Fruit fly (Drosophila melanogaster) whole organism, embryonic: Measurements from ENCODE around the gene svr.
A peak's percentile ranks its signal among the peaks of the same experiment; 100 is the strongest.

Experiments used
- Aef1 ChIP-seq: fragments of 200-800 bp; sonication (Bioruptor generic); IDR thresholded peaks from 3 replicates; pipeline ENCODE4 v1.3.6; 2022; ENCODE audit warnings: missing biosample characterization, missing genetic modification characterization
- CG10462 ChIP-seq: fragments of 200-800 bp; sonication (Bioruptor generic); optimal IDR thresholded peaks from 2 replicates; lab custom pipeline; 2016; ENCODE audit warnings: missing biosample characterization, missing genetic modification characterization
- CG10543 ChIP-seq: fragments of 200-800 bp; sonication (Bioruptor generic); optimal IDR thresholded peaks from 3 replicates; lab custom pipeline; 2017; ENCODE audit warnings: missing biosample characterization, mild to moderate bottlenecking, missing genetic modification characterization, moderate library complexity
- CG10654 ChIP-seq: fragments of 200-800 bp; sonication (Bioruptor generic); optimal IDR thresholded peaks from 2 replicates; lab custom pipeline; 2016; ENCODE audit warnings: missing biosample characterization, missing genetic modification characterization
- CG10959 ChIP-seq: fragments of 200-800 bp; sonication (Bioruptor generic); IDR thresholded peaks from 2 replicates; pipeline ENCODE4 v1.3.6; 2022; ENCODE audit warnings: missing biosample characterization, missing genetic modification characterization
- CG11723 ChIP-seq: fragments of 200-800 bp; sonication (Bioruptor generic); optimal IDR thresholded peaks from 2 replicates; lab custom pipeline; 2017; ENCODE audit warnings: missing biosample characterization, mild to moderate bottlenecking, missing genetic modification characterization
- CG16815 ChIP-seq: fragments of 200-800 bp; sonication (Bioruptor generic); optimal IDR thresholded peaks from 3 replicates; lab custom pipeline; 2017; ENCODE audit warnings: missing biosample characterization, mild to moderate bottlenecking, missing genetic modification characterization
- CG2129 ChIP-seq: fragments of 200-800 bp; sonication (Bioruptor generic); IDR thresholded peaks from 2 replicates; pipeline ENCODE4 v1.3.6; 2022; ENCODE audit warnings: missing biosample characterization, missing genetic modification characterization; ENCODE audit not compliant: partially characterized antibody
- CG2678 ChIP-seq: fragments of 200-800 bp; sonication (Bioruptor generic); optimal IDR thresholded peaks from 3 replicates; lab custom pipeline; 2019; ENCODE audit warnings: missing biosample characterization, mild to moderate bottlenecking, missing genetic modification characterization, moderate library complexity
- CG30403 ChIP-seq: fragments of 200-800 bp; sonication (Bioruptor generic); optimal IDR thresholded peaks from 3 replicates; lab custom pipeline; 2016; ENCODE audit warnings: missing biosample characterization, missing genetic modification characterization
- CG31441 ChIP-seq: fragments of 200-800 bp; sonication (Bioruptor generic); IDR thresholded peaks from 2 replicates; pipeline ENCODE4 v1.3.6; 2022; ENCODE audit warnings: missing biosample characterization, missing genetic modification characterization
- CG32532 ChIP-seq: fragments of 200-800 bp; sonication (Bioruptor generic); IDR thresholded peaks from 2 replicates; pipeline ENCODE4 v1.3.6; 2022; ENCODE audit warnings: missing biosample characterization, missing genetic modification characterization
- CG3847 ChIP-seq: fragments of 200-800 bp; sonication (Bioruptor generic); IDR thresholded peaks from 2 replicates; pipeline ENCODE4 v1.3.6; 2022; ENCODE audit warnings: missing biosample characterization, missing genetic modification characterization
- CG42726 ChIP-seq: fragments of 200-800 bp; sonication (Bioruptor generic); IDR thresholded peaks from 2 replicates; pipeline ENCODE4 v1.3.6; 2022; ENCODE audit warnings: missing biosample characterization, missing genetic modification characterization; ENCODE audit not compliant: partially characterized antibody
- CTCF ChIP-seq: fragments of 200-800 bp; sonication (Bioruptor generic); optimal IDR thresholded peaks from 2 replicates; lab custom pipeline; 2017; ENCODE audit warnings: missing biosample characterization, mild to moderate bottlenecking, missing genetic modification characterization, moderate library complexity
- Dip2 ChIP-seq: fragments of 200-800 bp; sonication (Bioruptor generic); IDR thresholded peaks from 2 replicates; pipeline ENCODE4 v1.3.6; 2022; ENCODE audit warnings: missing biosample characterization, missing genetic modification characterization
- Dp ChIP-seq: fragments of 200-800 bp; sonication (Bioruptor generic); optimal IDR thresholded peaks from 2 replicates; lab custom pipeline; 2018; ENCODE audit warnings: missing biosample characterization, mild to moderate bottlenecking, missing genetic modification characterization, moderate library complexity
- E2f1 ChIP-seq: fragments of 200-800 bp; sonication (Bioruptor generic); IDR thresholded peaks from 2 replicates; pipeline ENCODE4 v1.3.6; 2022; ENCODE audit warnings: missing biosample characterization, missing genetic modification characterization
- ERR ChIP-seq: fragments of 200-800 bp; sonication (Bioruptor generic); optimal IDR thresholded peaks from 2 replicates; lab custom pipeline; 2016; ENCODE audit warnings: missing biosample characterization, missing genetic modification characterization
- H15 ChIP-seq: fragments of 200-800 bp; sonication (Bioruptor generic); IDR thresholded peaks from 3 replicates; pipeline ENCODE4 v1.3.6; 2022; ENCODE audit warnings: missing biosample characterization, missing genetic modification characterization
- Hr3 ChIP-seq: fragments of 200-800 bp; sonication (Bioruptor generic); optimal IDR thresholded peaks from 3 replicates; lab custom pipeline; 2016; ENCODE audit warnings: missing biosample characterization, missing genetic modification characterization
- Mad ChIP-seq: fragments of 200-800 bp; sonication (Bioruptor generic); optimal IDR thresholded peaks from 2 replicates; lab custom pipeline; 2016; ENCODE audit warnings: missing biosample characterization, missing genetic modification characterization
- Mes4 ChIP-seq: fragments of 200-800 bp; sonication (Bioruptor generic); optimal IDR thresholded peaks from 2 replicates; lab custom pipeline; 2016; ENCODE audit warnings: missing biosample characterization, missing genetic modification characterization
- NfI ChIP-seq: fragments of 200-800 bp; sonication (Bioruptor generic); optimal IDR thresholded peaks from 3 replicates; lab custom pipeline; 2018; ENCODE audit warnings: missing biosample characterization, mild to moderate bottlenecking, missing genetic modification characterization, moderate library complexity
- Oli ChIP-seq: fragments of 200-800 bp; sonication (Bioruptor generic); optimal IDR thresholded peaks from 2 replicates; lab custom pipeline; 2018; ENCODE audit warnings: missing biosample characterization, mild to moderate bottlenecking, missing genetic modification characterization, moderate library complexity
- PHDP ChIP-seq: fragments of 200-800 bp; sonication (Bioruptor generic); optimal IDR thresholded peaks from 3 replicates; lab custom pipeline; 2018; ENCODE audit warnings: missing biosample characterization, mild to moderate bottlenecking, missing genetic modification characterization, moderate library complexity
- Ssrp ChIP-seq: fragments of 200-800 bp; sonication (Bioruptor generic); optimal IDR thresholded peaks from 2 replicates; lab custom pipeline; 2018; ENCODE audit warnings: missing biosample characterization, mild to moderate bottlenecking, missing genetic modification characterization, moderate library complexity
- ab ChIP-seq: fragments of 200-800 bp; sonication (Bioruptor generic); optimal IDR thresholded peaks from 2 replicates; lab custom pipeline; 2016; ENCODE audit warnings: missing biosample characterization, missing genetic modification characterization
- bcd ChIP-seq: fragments of 200-800 bp; sonication (Bioruptor generic); optimal IDR thresholded peaks from 2 replicates; lab custom pipeline; 2017; ENCODE audit warnings: missing biosample characterization, mild to moderate bottlenecking, missing genetic modification characterization
- btn ChIP-seq: fragments of 200-800 bp; sonication (Bioruptor generic); optimal IDR thresholded peaks from 2 replicates; lab custom pipeline; 2016; ENCODE audit warnings: missing biosample characterization, missing genetic modification characterization
- cg ChIP-seq: fragments of 200-800 bp; sonication (Bioruptor generic); optimal IDR thresholded peaks from 3 replicates; lab custom pipeline; 2019; ENCODE audit warnings: missing biosample characterization, mild to moderate bottlenecking, missing genetic modification characterization, moderate library complexity
- ci ChIP-seq: fragments of 200-800 bp; sonication (Bioruptor generic); IDR thresholded peaks from 3 replicates; pipeline ENCODE4 v1.3.6; 2022; ENCODE audit warnings: missing biosample characterization, missing genetic modification characterization
- dati ChIP-seq: fragments of 200-800 bp; sonication (Bioruptor generic); IDR thresholded peaks from 2 replicates; pipeline ENCODE4 v1.3.6; 2022; ENCODE audit warnings: missing biosample characterization, missing genetic modification characterization
- dmrt11E ChIP-seq: fragments of 200-800 bp; sonication (Bioruptor generic); optimal IDR thresholded peaks from 3 replicates; lab custom pipeline; 2018; ENCODE audit warnings: missing biosample characterization, mild to moderate bottlenecking, missing genetic modification characterization, moderate library complexity
- dmrt99B ChIP-seq: fragments of 200-800 bp; sonication (Bioruptor generic); optimal IDR thresholded peaks from 2 replicates; lab custom pipeline; 2018; ENCODE audit warnings: missing biosample characterization, mild to moderate bottlenecking, missing genetic modification characterization, moderate library complexity
- fd102C ChIP-seq: fragments of 200-800 bp; sonication (Bioruptor generic); optimal IDR thresholded peaks from 2 replicates; lab custom pipeline; 2018; ENCODE audit warnings: missing biosample characterization, mild to moderate bottlenecking, missing genetic modification characterization, moderate library complexity
- fu2 ChIP-seq: fragments of 200-800 bp; sonication (Bioruptor generic); optimal IDR thresholded peaks from 2 replicates; lab custom pipeline; 2016; ENCODE audit warnings: missing biosample characterization, missing genetic modification characterization
- insv ChIP-seq, 2 experiments: fragments of 200-800 bp; sonication (Bioruptor generic); optimal IDR thresholded peaks; 3 replicates each; lab custom pipeline; 2016 to 2018; ENCODE audit warnings: missing biosample characterization in 2 of 2, missing genetic modification characterization in 2 of 2
- jing ChIP-seq: fragments of 200-800 bp; sonication (Bioruptor generic); optimal IDR thresholded peaks from 2 replicates; lab custom pipeline; 2018; ENCODE audit warnings: missing biosample characterization, mild to moderate bottlenecking, missing genetic modification characterization
- luna ChIP-seq: fragments of 200-800 bp; sonication (Bioruptor generic); optimal IDR thresholded peaks from 2 replicates; lab custom pipeline; 2016; ENCODE audit warnings: missing biosample characterization, missing genetic modification characterization
- mam ChIP-seq: fragments of 200-800 bp; sonication (Bioruptor generic); optimal IDR thresholded peaks from 3 replicates; lab custom pipeline; 2016; ENCODE audit warnings: missing biosample characterization, missing genetic modification characterization
- pan ChIP-seq, 4 experiments: fragments of >200 bp in 3 of 4; fragments of 200-800 bp in 1 of 4; sonication (Bioruptor generic) in 1 of 4; optimal IDR thresholded peaks in 3 of 4; IDR thresholded peaks in 1 of 4; 2 replicates each; pipeline versions ENCODE4 v1.3.6 to Lab custom; 2017 to 2022; ENCODE audit warnings: missing biosample characterization in 2 of 4, missing genetic modification characterization in 2 of 4, mixed read lengths in 1 of 4
- ranshi ChIP-seq: fragments of 200-800 bp; sonication (Bioruptor generic); IDR thresholded peaks from 2 replicates; pipeline ENCODE4 v1.3.6; 2022; ENCODE audit warnings: missing biosample characterization, missing genetic modification characterization
- sim ChIP-seq: fragments of 200-800 bp; sonication (Bioruptor generic); IDR thresholded peaks from 2 replicates; pipeline ENCODE4 v1.3.6; 2022; ENCODE audit warnings: missing biosample characterization, missing genetic modification characterization
- sisA ChIP-seq: fragments of 200-800 bp; sonication (Bioruptor generic); IDR thresholded peaks from 2 replicates; pipeline ENCODE4 v1.3.6; 2022; ENCODE audit warnings: missing biosample characterization, missing genetic modification characterization
- so ChIP-seq: fragments of 200-800 bp; sonication (Bioruptor generic); IDR thresholded peaks from 3 replicates; pipeline ENCODE4 v1.3.6; 2022; ENCODE audit warnings: missing biosample characterization, missing genetic modification characterization
- sob ChIP-seq: fragments of 200-800 bp; sonication (Bioruptor generic); IDR thresholded peaks from 2 replicates; pipeline ENCODE4 v1.3.6; 2022; ENCODE audit warnings: missing biosample characterization, missing genetic modification characterization
- stwl ChIP-seq: fragments of 200-800 bp; sonication (Bioruptor generic); optimal IDR thresholded peaks from 3 replicates; lab custom pipeline; 2018; ENCODE audit warnings: missing biosample characterization, mild to moderate bottlenecking, missing genetic modification characterization, moderate library complexity
- trh ChIP-seq: fragments of 200-800 bp; sonication (Bioruptor generic); optimal IDR thresholded peaks from 2 replicates; lab custom pipeline; 2016; ENCODE audit warnings: missing biosample characterization, missing genetic modification characterization
- vfl ChIP-seq: fragments of 200-800 bp; sonication (Bioruptor generic); optimal IDR thresholded peaks from 2 replicates; lab custom pipeline; 2016; ENCODE audit warnings: missing biosample characterization, missing genetic modification characterization
- vvl ChIP-seq: fragments of 200-800 bp; sonication (Bioruptor generic); IDR thresholded peaks from 2 replicates; pipeline ENCODE4 v1.3.6; 2022; ENCODE audit warnings: missing biosample characterization, missing genetic modification characterization
- wor ChIP-seq: fragments of 200-800 bp; sonication (Bioruptor generic); IDR thresholded peaks from 2 replicates; pipeline ENCODE4 v1.3.6; 2022; ENCODE audit warnings: missing biosample characterization, missing genetic modification characterization

Gene svr

DNA sequence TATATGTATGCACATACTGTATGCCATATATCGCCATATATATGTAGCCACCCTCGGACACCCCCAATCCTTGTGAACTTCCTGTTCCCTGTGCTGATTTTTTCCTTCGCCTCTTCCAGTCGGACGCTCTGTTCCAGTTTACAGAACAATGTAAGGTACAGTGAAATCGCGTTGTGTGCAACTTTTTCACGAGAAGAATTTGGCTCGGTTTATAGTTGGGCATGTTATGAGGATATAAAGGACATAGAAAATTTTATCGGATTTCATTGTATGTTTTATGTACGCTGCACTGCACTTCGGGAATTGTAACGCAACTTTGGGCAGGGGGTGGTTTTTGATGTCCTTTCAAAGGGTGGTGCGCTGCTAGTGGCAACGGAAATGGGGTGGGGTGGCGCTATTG, 28.1 kb downstream of the svr start (continued):
- TF ChIP-seq fu2 (GFP tag; lab: Kevin White, UChicago), result no peak
- no peak for TF ChIP-seq CG16815
- TF ChIP-seq Aef1 (GFP tag; lab: Robert Waterston, UW), result no peak
- 0 out of 2 replicates have a peak, but pooled peaks have one; percentile 10 for TF ChIP-seq sob (GFP tag; lab: Robert Waterston, UW)
- TF ChIP-seq Hr3 (GFP tag; lab: Kevin White, UChicago), result no peak
- no peak for TF ChIP-seq CG30403 (GFP tag; lab: Kevin White, UChicago)
- TF ChIP-seq bcd, result no peak
- 0 out of 2 replicates have a peak, but pooled peaks have one; percentile 8 for TF ChIP-seq sisA (GFP tag; lab: Robert Waterston, UW)
- TF ChIP-seq mam (GFP tag; lab: Kevin White, UChicago), result no peak
- no peak for TF ChIP-seq dati (GFP tag; lab: Robert Waterston, UW)
- TF ChIP-seq ab (GFP tag; lab: Kevin White, UChicago), result no peak
- no peak for TF ChIP-seq cg (GFP tag; lab: Kevin White, UChicago)
- TF ChIP-seq sim (GFP tag; lab: Robert Waterston, UW), result no peak
- TF ChIP-seq Dip2 (GFP tag; lab: Robert Waterston, UW), result no peak
- TF ChIP-seq so (GFP tag; lab: Robert Waterston, UW), result no peak
- no peak for TF ChIP-seq CG10654 (GFP tag; lab: Kevin White, UChicago)
- TF ChIP-seq CG32532, result 0 out of 2 replicates have a peak, but pooled peaks have one; percentile 22
- no peak for TF ChIP-seq CG10462 (GFP tag; lab: Kevin White, UChicago)
- TF ChIP-seq Mes4 (GFP tag; lab: Kevin White, UChicago), result no peak
- no peak for TF ChIP-seq pan (optimal IDR thresholded peaks at IDR 0.05; lab: Kevin White, UChicago)
- no peak for TF ChIP-seq pan (GFP tag; optimal IDR thresholded peaks at IDR 0.05 in 1 of 2, IDR thresholded peaks at IDR 0.05 in 1 of 2)
- peak; percentile 43 for TF ChIP-seq dmrt99B
- TF ChIP-seq H15 (GFP tag; lab: Robert Waterston, UW), result no peak
- TF ChIP-seq CG2678 (tag; lab: Kevin White, UChicago), result peak; percentile 47
- TF ChIP-seq E2f1 (GFP tag; lab: Robert Waterston, UW), result no peak
- TF ChIP-seq ERR (GFP tag; lab: Kevin White, UChicago), result no peak
- TF ChIP-seq CTCF (GFP tag; lab: Kevin White, UChicago), result no peak
- no peak for TF ChIP-seq jing (GFP tag; lab: Kevin White, UChicago)
- peak; percentile 67 for TF ChIP-seq vvl (GFP tag; lab: Robert Waterston, UW)
- no peak for TF ChIP-seq trh (GFP tag; lab: Kevin White, UChicago)
- no peak for TF ChIP-seq CG2129
- 0 out of 2 replicates have a peak, but pooled peaks have one; percentile 24 for TF ChIP-seq ranshi
- TF ChIP-seq Ssrp (tag; lab: Kevin White, UChicago), result no peak
- no peak for TF ChIP-seq Dp (GFP tag; lab: Kevin White, UChicago)
- TF ChIP-seq stwl (tag; lab: Kevin White, UChicago), result no peak
- no peak for TF ChIP-seq CG11723 (GFP tag; lab: Kevin White, UChicago)
- TF ChIP-seq insv (GFP tag; optimal IDR thresholded peaks at IDR 0.05; lab: Kevin White, UChicago), result peak in 1 of 2 experiments; percentile 2
- TF ChIP-seq Oli (tag; lab: Kevin White, UChicago), result no peak
- no peak for TF ChIP-seq CG10959
- no peak for TF ChIP-seq NfI (GFP tag; lab: Kevin White, UChicago)
- TF ChIP-seq ci, result peak; percentile 41; the same call in 1 of the 3 replicates
- no peak for TF ChIP-seq luna (GFP tag; lab: Kevin White, UChicago)
- no peak for TF ChIP-seq vfl (GFP tag; lab: Kevin White, UChicago)
- TF ChIP-seq btn (GFP tag; lab: Kevin White, UChicago), result no peak
- TF ChIP-seq fd102C, result no peak
- TF ChIP-seq CG31441, result no peak
- no peak for TF ChIP-seq dmrt11E (tag; lab: Kevin White, UChicago)
- no peak for TF ChIP-seq CG10543 (GFP tag; lab: Kevin White, UChicago)
- TF ChIP-seq CG3847 (GFP tag; lab: Robert Waterston, UW), result no peak
- no peak for TF ChIP-seq CG42726 (GFP tag; lab: Robert Waterston, UW)
- no peak for TF ChIP-seq wor
- no peak for TF ChIP-seq PHDP
- TF ChIP-seq Mad (GFP tag; lab: Kevin White, UChicago), result no peak
